Fruit fly (Drosophila melanogaster) whole organism: Measurements from ENCODE around the gene NK7.1.

Source experiments
- pan ChIP-seq: fragments of >200 bp; optimal IDR thresholded peaks from 2 replicates; lab custom pipeline; 2017
- usp ChIP-seq: fragments of >200 bp; optimal IDR thresholded peaks from 2 replicates; lab custom pipeline; 2017; ENCODE audit warnings: missing biosample characterization, missing genetic modification characterization, mixed read lengths

DNA sequence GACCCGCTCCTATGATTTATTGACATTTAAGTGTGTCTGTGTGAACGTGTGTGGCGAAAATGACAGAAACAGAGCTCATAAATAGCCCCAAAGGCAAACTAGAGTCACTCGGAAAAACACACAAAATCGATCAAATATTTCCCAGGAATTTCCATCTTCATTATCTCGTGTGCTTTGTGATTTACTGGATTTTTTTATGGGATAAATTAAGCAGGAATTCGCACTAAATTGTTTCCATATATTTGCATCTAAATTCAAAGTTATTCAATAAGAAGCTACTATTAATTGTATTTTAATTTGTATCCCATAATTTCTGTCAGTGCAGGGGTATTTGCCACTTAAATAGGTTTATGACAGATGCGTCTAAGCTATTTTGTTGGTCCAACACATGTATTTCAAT, 40.0 kb downstream of the NK7.1 start:
- TF ChIP-seq pan, result no peak
- TF ChIP-seq usp (GFP tag; lab: Kevin White, UChicago), result no peak
